Fruit fly (Drosophila melanogaster) whole organism, prepupa: ENCODE results near the gene CG31710.

Experiments used
- esn ChIP-seq: fragments of 200-800 bp; sonication (Bioruptor generic); optimal IDR thresholded peaks from 2 replicates; lab custom pipeline; 2016; ENCODE audit warnings: missing biosample characterization, mild to moderate bottlenecking, missing genetic modification characterization, moderate library complexity
- lz ChIP-seq: fragments of 200-800 bp; sonication (Bioruptor generic); optimal IDR thresholded peaks from 3 replicates; lab custom pipeline; 2016; ENCODE audit warnings: missing biosample characterization, missing genetic modification characterization

DNA sequence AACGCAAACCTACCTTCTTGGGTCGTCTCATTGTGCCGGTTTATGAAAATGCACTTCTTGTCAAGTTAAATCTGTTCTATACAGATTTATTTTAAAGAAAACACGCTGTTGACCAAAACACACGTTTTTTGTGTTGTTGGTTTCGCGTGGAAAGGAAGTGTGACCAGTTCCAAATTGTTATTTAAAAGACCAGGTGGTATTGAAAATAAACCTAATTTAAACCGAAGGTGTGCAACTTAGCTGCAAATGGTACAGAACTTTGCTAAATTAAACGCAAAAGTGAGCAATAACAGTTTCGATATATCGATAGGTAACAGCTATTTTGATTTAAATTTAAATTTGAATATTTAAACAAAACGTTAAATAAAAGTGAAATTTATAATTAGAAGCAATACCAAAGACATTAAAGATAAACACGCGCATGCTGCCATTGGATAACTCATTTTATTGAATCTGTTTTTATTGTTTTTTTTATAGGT lies 5.4 kb upstream of the CG31710 start, which contains the start of gene CG4364:
- TF ChIP-seq esn (no peak), lz (GFP tag; lab: Kevin White, UChicago) (no peak)
